ENCODE assay signal across 7 worm cellular contexts in genomic region chrIII:6895166-6895565, ce11.
TF ChIP-seq lines count a peak whose summit lies in the region.

No protein-coding gene starts in this region.

TF ChIP-seq in whole organism, L1 larva, 84 proteins besides CTCF, POLR2A, EP300 and RAD21 (continues in another document):
- TF ChIP-seq aly-2 (tag; optimal IDR thresholded peaks at IDR 0.05; lab: Kevin White, UChicago) (peak; percentile 70), nhr-84 (tag; optimal IDR thresholded peaks at IDR 0.05; lab: Kevin White, UChicago) (no peak), nhr-77 (tag; optimal IDR thresholded peaks at IDR 0.05; lab: Kevin White, UChicago) (peak; percentile 49), nhr-20 (tag; optimal IDR thresholded peaks at IDR 0.05; lab: Kevin White, UChicago) (peak; percentile 87), ets-5 (GFP tag; IDR thresholded peaks at IDR 0.05; lab: Robert Waterston, UW) (no peak), lin-15B (tag; optimal IDR thresholded peaks at IDR 0.05; lab: Kevin White, UChicago) (no peak), nhr-237 (tag; optimal IDR thresholded peaks at IDR 0.05; lab: Kevin White, UChicago) (no peak), C16A3.4 (tag; optimal IDR thresholded peaks at IDR 0.05; lab: Kevin White, UChicago) (no peak), skn-1 (tag; optimal IDR thresholded peaks at IDR 0.05; lab: Kevin White, UChicago) (peak; percentile 29), fos-1 (tag; optimal IDR thresholded peaks at IDR 0.05; lab: Kevin White, UChicago) (peak; percentile 79), nhr-76 (tag; optimal IDR thresholded peaks at IDR 0.05; lab: Kevin White, UChicago) (no peak), ceh-90 (tag; optimal IDR thresholded peaks at IDR 0.05; lab: Kevin White, UChicago) (no peak), lir-3 (tag; optimal IDR thresholded peaks at IDR 0.05; lab: Kevin White, UChicago; ENCODE audit: poor library complexity) (peak; percentile 55)

TF ChIP-seq in whole organism, L2 larva, 48 proteins besides CTCF, POLR2A, EP300 and RAD21 (continues in another document):
- no peak for TF ChIP-seq ceh-16 (tag; optimal IDR thresholded peaks at IDR 0.05; lab: Kevin White, UChicago)
- peak; percentile 88 for TF ChIP-seq sma-9 (GFP tag; optimal IDR thresholded peaks at IDR 0.05; lab: Kevin White, UChicago)
- TF ChIP-seq sma-9 (tag; optimal IDR thresholded peaks at IDR 0.05; lab: Kevin White, UChicago), result no peak
- peak; percentile 67 for TF ChIP-seq nhr-6 (tag; optimal IDR thresholded peaks at IDR 0.05; lab: Kevin White, UChicago)
- TF ChIP-seq crh-2 (tag; optimal IDR thresholded peaks at IDR 0.05; lab: Kevin White, UChicago), result peak; percentile 76
- TF ChIP-seq elt-1 (tag; optimal IDR thresholded peaks at IDR 0.05; lab: Kevin White, UChicago), result no peak
- TF ChIP-seq lin-13 (GFP tag; optimal IDR thresholded peaks at IDR 0.05; lab: Kevin White, UChicago), result peak; percentile 14
- no peak for TF ChIP-seq nhr-23 (tag; optimal IDR thresholded peaks at IDR 0.05; lab: Kevin White, UChicago)
- peak; percentile 75 for TF ChIP-seq egl-27 (tag; optimal IDR thresholded peaks at IDR 0.05; lab: Kevin White, UChicago)
- peak; percentile 83 for TF ChIP-seq fos-1 (tag; optimal IDR thresholded peaks at IDR 0.05; lab: Kevin White, UChicago)
- TF ChIP-seq nhr-25 (tag; optimal IDR thresholded peaks at IDR 0.05; lab: Kevin White, UChicago), result peak; percentile 56
- TF ChIP-seq nhr-129 (tag; optimal IDR thresholded peaks at IDR 0.05; lab: Kevin White, UChicago), result peak; percentile 83
- peak; percentile 82 for TF ChIP-seq F13H6.1 (tag; optimal IDR thresholded peaks at IDR 0.05; lab: Kevin White, UChicago)
- no peak for TF ChIP-seq unc-62 (GFP tag; optimal IDR thresholded peaks at IDR 0.05; lab: Kevin White, UChicago)

TF ChIP-seq in whole organism, L3 larva, 47 proteins besides CTCF, POLR2A, EP300 and RAD21 (continues in another document):
- TF ChIP-seq sea-2 (GFP tag; optimal IDR thresholded peaks at IDR 0.05; lab: Kevin White, UChicago) (no peak), R02D3.7 (tag; optimal IDR thresholded peaks at IDR 0.05; lab: Kevin White, UChicago) (peak; percentile 57), elt-2 (tag; optimal IDR thresholded peaks at IDR 0.05; lab: Kevin White, UChicago) (peak; percentile 83), nhr-25 (tag; optimal IDR thresholded peaks at IDR 0.05; lab: Kevin White, UChicago) (peak; percentile 13), ceh-82 (tag; optimal IDR thresholded peaks at IDR 0.05; lab: Kevin White, UChicago) (no peak), nhr-28 (tag; optimal IDR thresholded peaks at IDR 0.05; lab: Kevin White, UChicago) (no peak), ztf-4 (tag; optimal IDR thresholded peaks at IDR 0.05; lab: Kevin White, UChicago) (no peak), fkh-10 (GFP tag; optimal IDR thresholded peaks at IDR 0.05; lab: Kevin White, UChicago) (no peak), skn-1 (tag; optimal IDR thresholded peaks at IDR 0.05; lab: Kevin White, UChicago) (no peak), daf-12 (tag; optimal IDR thresholded peaks at IDR 0.05; lab: Kevin White, UChicago) (no peak), nhr-237 (tag; optimal IDR thresholded peaks at IDR 0.05; lab: Kevin White, UChicago) (no peak), nhr-67 (tag; optimal IDR thresholded peaks at IDR 0.05; lab: Kevin White, UChicago) (no peak), ztf-11 (tag; optimal IDR thresholded peaks at IDR 0.05; lab: Kevin White, UChicago) (no peak), egl-5 (tag; optimal IDR thresholded peaks at IDR 0.05; lab: Kevin White, UChicago) (no peak), lin-39 (tag; optimal IDR thresholded peaks at IDR 0.05; lab: Kevin White, UChicago) (no peak)

TF ChIP-seq in whole organism, L4 larva, 104 proteins besides CTCF, POLR2A, EP300 and RAD21 (continues in another document):
- TF ChIP-seq sdz-12 (GFP tag; optimal IDR thresholded peaks at IDR 0.05; lab: Kevin White, UChicago) (no peak), skn-1 (tag; optimal IDR thresholded peaks at IDR 0.05; lab: Kevin White, UChicago) (no peak), arid-1 (GFP tag; conservative IDR thresholded peaks at IDR 0.05; lab: Robert Waterston, UW) (0 out of 2 replicates have a peak, but pooled peaks have one; percentile 44), nhr-10 (tag; optimal IDR thresholded peaks at IDR 0.05; lab: Kevin White, UChicago) (peak; percentile 74), duxl-1 (tag; optimal IDR thresholded peaks at IDR 0.05; lab: Kevin White, UChicago; ENCODE audit: poor library complexity) (no peak), nhr-11 (tag; optimal IDR thresholded peaks at IDR 0.05; lab: Kevin White, UChicago) (peak; percentile 81), ama-1 (optimal IDR thresholded peaks at IDR 0.05; lab: Kevin White, UChicago) (peak; percentile 27), T26A8.4 (GFP tag; IDR thresholded peaks at IDR 0.05; lab: Robert Waterston, UW) (peak; percentile 66), fkh-10 (GFP tag; optimal IDR thresholded peaks at IDR 0.05; lab: Kevin White, UChicago) (no peak), dmd-6 (GFP tag; IDR thresholded peaks at IDR 0.05; lab: Robert Waterston, UW) (peak; percentile 98), tra-1 (GFP tag; IDR thresholded peaks at IDR 0.05; lab: Robert Waterston, UW) (peak; percentile 69; the same call in 1 of the 2 replicates), mxl-3 (GFP tag; optimal IDR thresholded peaks at IDR 0.05; lab: Kevin White, UChicago) (peak; percentile 40), hlh-30 (tag; optimal IDR thresholded peaks at IDR 0.05; lab: Kevin White, UChicago; ENCODE audit: insufficient read depth) (peak; percentile 75)

TF ChIP-seq in whole organism, late embryonic, 69 proteins besides CTCF, POLR2A, EP300 and RAD21:
- TF ChIP-seq ceh-18 (tag; optimal IDR thresholded peaks at IDR 0.05; lab: Kevin White, UChicago) (peak; percentile 57), hlh-30 (tag; optimal IDR thresholded peaks at IDR 0.05; lab: Kevin White, UChicago; ENCODE audit: insufficient read depth) (no peak), sox-4 (tag; optimal IDR thresholded peaks at IDR 0.05; lab: Kevin White, UChicago) (no peak), elt-2 (tag; optimal IDR thresholded peaks at IDR 0.05; lab: Kevin White, UChicago) (peak; percentile 68), nhr-232 (tag; optimal IDR thresholded peaks at IDR 0.05; lab: Kevin White, UChicago) (no peak), T23F11.4 (GFP tag; optimal IDR thresholded peaks at IDR 0.05; lab: Kevin White, UChicago) (no peak), C38D4.7 (GFP tag; optimal IDR thresholded peaks at IDR 0.05; lab: Kevin White, UChicago) (no peak), fkh-10 (GFP tag; optimal IDR thresholded peaks at IDR 0.05; lab: Kevin White, UChicago) (no peak), Y22D7AL.16 (tag; optimal IDR thresholded peaks at IDR 0.05; lab: Kevin White, UChicago) (no peak), ceh-19 (GFP tag; optimal IDR thresholded peaks at IDR 0.05; lab: Kevin White, UChicago) (no peak), ceh-2 (tag; optimal IDR thresholded peaks at IDR 0.05; lab: Kevin White, UChicago) (no peak), nfya-1 (tag; optimal IDR thresholded peaks at IDR 0.05; lab: Kevin White, UChicago) (peak; percentile 19), unc-55 (GFP tag; optimal IDR thresholded peaks at IDR 0.05; lab: Kevin White, UChicago) (peak; percentile 44)

TF ChIP-seq in whole organism, mixed stage, embryonic, 35 proteins besides CTCF, POLR2A, EP300 and RAD21:
- TF ChIP-seq mls-2 (tag; optimal IDR thresholded peaks at IDR 0.05; lab: Kevin White, UChicago) (no peak), unc-62 (GFP tag; optimal IDR thresholded peaks at IDR 0.05; lab: Kevin White, UChicago) (peak; percentile 68), blmp-1 (tag; optimal IDR thresholded peaks at IDR 0.05; lab: Kevin White, UChicago) (no peak), tbx-8 (GFP tag; optimal IDR thresholded peaks at IDR 0.05; lab: Kevin White, UChicago) (no peak), hlh-1 (tag; optimal IDR thresholded peaks at IDR 0.05; lab: Kevin White, UChicago) (peak; percentile 36), mep-1 (tag; optimal IDR thresholded peaks at IDR 0.05; lab: Kevin White, UChicago) (peak; percentile 15), lsy-2 (tag; optimal IDR thresholded peaks at IDR 0.05; lab: Kevin White, UChicago) (no peak), ces-1 (GFP tag; optimal IDR thresholded peaks at IDR 0.05; lab: Kevin White, UChicago) (no peak), elt-3 (tag; optimal IDR thresholded peaks at IDR 0.05; lab: Kevin White, UChicago) (no peak), M03D4.4 (tag; optimal IDR thresholded peaks at IDR 0.05; lab: Kevin White, UChicago) (no peak), cnd-1 (tag; optimal IDR thresholded peaks at IDR 0.05; lab: Kevin White, UChicago) (no peak)

TF ChIP-seq in whole organism, young adult, 124 proteins besides CTCF, POLR2A, EP300 and RAD21 (continues in another document):
- no peak for TF ChIP-seq mes-4 (tag; optimal IDR thresholded peaks at IDR 0.05; lab: Kevin White, UChicago)
- peak; percentile 75 for TF ChIP-seq B0336.3 (GFP tag; IDR thresholded peaks at IDR 0.05; lab: Robert Waterston, UW)
- TF ChIP-seq cebp-1 (GFP tag; IDR thresholded peaks at IDR 0.05; lab: Robert Waterston, UW), result no peak
- TF ChIP-seq cebp-1 (tag; optimal IDR thresholded peaks at IDR 0.05; lab: Kevin White, UChicago), result peak; percentile 74
- peak; percentile 25; the same call in 1 of the 2 replicates for TF ChIP-seq lir-1 (GFP tag; conservative IDR thresholded peaks at IDR 0.05; lab: Robert Waterston, UW)
- no peak for TF ChIP-seq snpc-4 (GFP tag; optimal IDR thresholded peaks at IDR 0.05; lab: Kevin White, UChicago)
- TF ChIP-seq snpc-4 (tag; optimal IDR thresholded peaks at IDR 0.05; lab: Kevin White, UChicago), result peak in 1 of 4 experiments; percentile 39
- peak; percentile 8 for TF ChIP-seq die-1 (tag; optimal IDR thresholded peaks at IDR 0.05; lab: Kevin White, UChicago)
- TF ChIP-seq madf-6 (GFP tag; IDR thresholded peaks at IDR 0.05; lab: Robert Waterston, UW), result peak; percentile 31; the same call in 1 of the 2 replicates
- no peak for TF ChIP-seq Y95B8A.8 (GFP tag; IDR thresholded peaks at IDR 0.05; lab: Robert Waterston, UW)
- peak; percentile 20 for TF ChIP-seq pha-4 (tag; optimal IDR thresholded peaks at IDR 0.05; lab: Kevin White, UChicago)
- peak; percentile 28 for TF ChIP-seq him-1 (tag; optimal IDR thresholded peaks at IDR 0.05; lab: Kevin White, UChicago)
- no peak for TF ChIP-seq lag-1 (GFP tag; IDR thresholded peaks at IDR 0.05; lab: Robert Waterston, UW)
- TF ChIP-seq C06A6.2 (GFP tag; conservative IDR thresholded peaks at IDR 0.05; lab: Robert Waterston, UW), result 0 out of 2 replicates have a peak, but pooled peaks have one; percentile 36
- TF ChIP-seq attf-5 (GFP tag; optimal IDR thresholded peaks at IDR 0.05; lab: Kevin White, UChicago), result peak; percentile 42
- TF ChIP-seq nhr-90 (tag; optimal IDR thresholded peaks at IDR 0.05; lab: Kevin White, UChicago), result no peak
- TF ChIP-seq mcd-1 (GFP tag; IDR thresholded peaks at IDR 0.05; lab: Robert Waterston, UW), result peak; percentile 43; the same call in 1 of the 2 replicates
- peak; percentile 54 for TF ChIP-seq tbp1 (GFP tag; optimal IDR thresholded peaks at IDR 0.05; lab: Kevin White, UChicago)
- peak; percentile 45; the same call in 1 of the 2 replicates for TF ChIP-seq nfyb-1 (GFP tag; IDR thresholded peaks at IDR 0.05; lab: Robert Waterston, UW)
- peak; percentile 72; the same call in 1 of the 2 replicates for TF ChIP-seq Y56A3A.18 (GFP tag; IDR thresholded peaks at IDR 0.05; lab: Robert Waterston, UW)
- no peak for TF ChIP-seq B0019.2 (GFP tag; conservative IDR thresholded peaks at IDR 0.05; lab: Robert Waterston, UW)
- peak; percentile 94 for TF ChIP-seq nhr-80 (tag; optimal IDR thresholded peaks at IDR 0.05; lab: Kevin White, UChicago)
